Worm (Caenorhabditis elegans) whole organism, L3 larva: ENCODE measurements around the gene nhr-186.

Source experiments
- ZK546.5 ChIP-seq: sonication (generic microtip); optimal IDR thresholded peaks from 2 replicates; lab custom pipeline; 2017; ENCODE audit warnings: missing biosample characterization, missing genetic modification characterization
- ceh-9 ChIP-seq: sonication (generic microtip); optimal IDR thresholded peaks from 2 replicates; lab custom pipeline; 2018; ENCODE audit warnings: missing biosample characterization, missing genetic modification characterization
- egl-27 ChIP-seq: sonication (generic microtip); optimal IDR thresholded peaks from 4 replicates; lab custom pipeline; 2017; ENCODE audit warnings: missing biosample characterization, missing genetic modification reagents, missing genetic modification characterization
- nhr-11 ChIP-seq: fragments of 150-350 bp; optimal IDR thresholded peaks from 2 replicates; lab custom pipeline; 2014; ENCODE audit warnings: missing biosample characterization, missing genetic modification characterization
- pha-4 ChIP-seq: fragments of 150-350 bp; optimal IDR thresholded peaks from 2 replicates; lab custom pipeline; 2014; ENCODE audit warnings: missing biosample characterization, missing genetic modification reagents, missing genetic modification characterization
- skn-1 ChIP-seq: fragments of 150-350 bp; optimal IDR thresholded peaks from 2 replicates; lab custom pipeline; 2014; ENCODE audit warnings: missing biosample characterization, missing genetic modification characterization
- unc-62 ChIP-seq: fragments of 150-350 bp; sonication (generic microtip); optimal IDR thresholded peaks from 4 replicates; lab custom pipeline; 2014; ENCODE audit warnings: missing biosample characterization, missing genetic modification reagents, missing genetic modification characterization

- TF ChIP-seq nhr-11 (tag; lab: Kevin White, UChicago) (no peak), pha-4 (tag; lab: Kevin White, UChicago) (no peak), egl-27 (tag; lab: Kevin White, UChicago) (no peak), unc-62 (no peak), ceh-9 (tag; lab: Kevin White, UChicago) (no peak), ZK546.5 (no peak), skn-1 (tag; lab: Kevin White, UChicago) (no peak)
Measured at ce11 chrV:3832661-3833060, 22.1 kb downstream of the nhr-186 start.
